Worm (Caenorhabditis elegans) whole organism, L3 larva: ENCODE data around the gene rsd-2.

ENCODE experiments used
- ZK546.5 ChIP-seq: sonication (generic microtip); optimal IDR thresholded peaks from 2 replicates; lab custom pipeline; 2017; ENCODE audit warnings: missing biosample characterization, missing genetic modification characterization
- aly-2 ChIP-seq: fragments of 150-350 bp; optimal IDR thresholded peaks from 2 replicates; lab custom pipeline; 2014; ENCODE audit warnings: missing biosample characterization, missing genetic modification characterization
- ama-1 ChIP-seq: fragments of 150-350 bp; optimal IDR thresholded peaks from 2 replicates; lab custom pipeline; 2018
- ceh-82 ChIP-seq: fragments of 150-350 bp; optimal IDR thresholded peaks from 2 replicates; lab custom pipeline; 2014; ENCODE audit warnings: missing biosample characterization, missing genetic modification characterization
- ceh-9 ChIP-seq: sonication (generic microtip); optimal IDR thresholded peaks from 2 replicates; lab custom pipeline; 2018; ENCODE audit warnings: missing biosample characterization, missing genetic modification characterization
- daf-12 ChIP-seq: fragments of 150-350 bp; optimal IDR thresholded peaks from 2 replicates; lab custom pipeline; 2014; ENCODE audit warnings: missing biosample characterization, missing genetic modification reagents, missing genetic modification characterization
- egl-5 ChIP-seq: fragments of 150-350 bp; optimal IDR thresholded peaks from 2 replicates; lab custom pipeline; 2017; ENCODE audit warnings: missing biosample characterization, missing genetic modification reagents, missing genetic modification characterization, inconsistent platforms
- elt-1 ChIP-seq: fragments of 150-350 bp; optimal IDR thresholded peaks from 2 replicates; lab custom pipeline; 2014; ENCODE audit warnings: missing biosample characterization, missing genetic modification characterization
- elt-2 ChIP-seq: sonication (generic microtip); optimal IDR thresholded peaks from 2 replicates; lab custom pipeline; 2016; ENCODE audit warnings: missing genetic modification reagents, mild to moderate bottlenecking, missing genetic modification characterization, missing compliant biosample characterization
- elt-3 ChIP-seq, 3 experiments: fragments of 150-350 bp in 1 of 3; sonication (generic microtip) in 2 of 3; optimal IDR thresholded peaks; 2 replicates in 2 of 3; 4 replicates in 1 of 3; lab custom pipeline; 2014 to 2017; ENCODE audit warnings: missing biosample characterization in 3 of 3, missing genetic modification characterization in 3 of 3
- eor-1 ChIP-seq, 2 experiments: fragments of 150-350 bp; optimal IDR thresholded peaks; 2 replicates each; lab custom pipeline; 2014 to 2018; ENCODE audit warnings: missing biosample characterization in 2 of 2, missing genetic modification characterization in 2 of 2
- fkh-10 ChIP-seq: sonication (generic microtip); optimal IDR thresholded peaks from 2 replicates; lab custom pipeline; 2017; ENCODE audit warnings: missing biosample characterization, missing genetic modification reagents, missing genetic modification characterization
- fkh-2 ChIP-seq: fragments of 150-350 bp; optimal IDR thresholded peaks from 2 replicates; lab custom pipeline; 2014; ENCODE audit warnings: missing biosample characterization, missing genetic modification reagents, missing genetic modification characterization
- fos-1 ChIP-seq: fragments of 150-350 bp; optimal IDR thresholded peaks from 2 replicates; lab custom pipeline; 2014; ENCODE audit warnings: missing biosample characterization, missing genetic modification characterization
- lin-15B ChIP-seq: fragments of 150-350 bp; optimal IDR thresholded peaks from 2 replicates; lab custom pipeline; 2014; ENCODE audit warnings: missing biosample characterization, missing genetic modification characterization
- lin-39 ChIP-seq: fragments of 150-350 bp; optimal IDR thresholded peaks from 2 replicates; lab custom pipeline; 2018; ENCODE audit warnings: missing biosample characterization, missing genetic modification reagents, missing genetic modification characterization
- mdl-1 ChIP-seq: fragments of 150-350 bp; optimal IDR thresholded peaks from 2 replicates; lab custom pipeline; 2014; ENCODE audit warnings: missing biosample characterization, missing genetic modification characterization
- mml-1 ChIP-seq: fragments of 150-350 bp; sonication (generic microtip); optimal IDR thresholded peaks from 3 replicates; lab custom pipeline; 2014; ENCODE audit warnings: missing biosample characterization, missing genetic modification characterization
- nfya-1 ChIP-seq: sonication (generic microtip); optimal IDR thresholded peaks from 2 replicates; lab custom pipeline; 2017; ENCODE audit warnings: missing genetic modification characterization, mild to moderate bottlenecking, missing compliant biosample characterization, antibody characterized with exemption, moderate library complexity; ENCODE audit not compliant: insufficient read depth
- nhr-11 ChIP-seq: fragments of 150-350 bp; optimal IDR thresholded peaks from 2 replicates; lab custom pipeline; 2014; ENCODE audit warnings: missing biosample characterization, missing genetic modification characterization
- nhr-12 ChIP-seq: fragments of 150-350 bp; optimal IDR thresholded peaks from 2 replicates; lab custom pipeline; 2014; ENCODE audit warnings: missing biosample characterization, missing genetic modification characterization
- nhr-23 ChIP-seq: fragments of 150-350 bp; optimal IDR thresholded peaks from 2 replicates; lab custom pipeline; 2014; ENCODE audit warnings: missing biosample characterization, missing genetic modification reagents, missing genetic modification characterization
- nhr-237 ChIP-seq: fragments of 150-350 bp; optimal IDR thresholded peaks from 2 replicates; lab custom pipeline; 2014; ENCODE audit warnings: missing biosample characterization, missing genetic modification characterization
- nhr-25 ChIP-seq: sonication (generic microtip); optimal IDR thresholded peaks from 2 replicates; lab custom pipeline; 2017; ENCODE audit warnings: missing biosample characterization, missing genetic modification characterization
- nhr-28 ChIP-seq: fragments of 150-350 bp; optimal IDR thresholded peaks from 2 replicates; lab custom pipeline; 2014; ENCODE audit warnings: missing biosample characterization, missing genetic modification characterization
- nhr-43 ChIP-seq: sonication (generic microtip); optimal IDR thresholded peaks from 2 replicates; lab custom pipeline; 2016; ENCODE audit warnings: mild to moderate bottlenecking, missing genetic modification characterization, missing compliant biosample characterization; ENCODE audit not compliant: poor library complexity, severe bottlenecking
- nhr-67 ChIP-seq: fragments of 150-350 bp; optimal IDR thresholded peaks from 2 replicates; lab custom pipeline; 2014; ENCODE audit warnings: missing biosample characterization, missing genetic modification characterization
- nhr-76 ChIP-seq: fragments of 150-350 bp; sonication (generic microtip); optimal IDR thresholded peaks from 5 replicates; lab custom pipeline; 2014; ENCODE audit warnings: missing biosample characterization, missing genetic modification characterization
- nhr-77 ChIP-seq: fragments of 150-350 bp; optimal IDR thresholded peaks from 2 replicates; lab custom pipeline; 2014; ENCODE audit warnings: missing biosample characterization, missing genetic modification characterization
- pqm-1 ChIP-seq: fragments of 150-350 bp; optimal IDR thresholded peaks from 2 replicates; lab custom pipeline; 2017; ENCODE audit warnings: missing biosample characterization, missing genetic modification characterization, inconsistent platforms
- sea-2 ChIP-seq: fragments of 150-350 bp; sonication (generic microtip); optimal IDR thresholded peaks from 4 replicates; lab custom pipeline; 2014; ENCODE audit warnings: missing biosample characterization, missing genetic modification reagents, missing genetic modification characterization
- skn-1 ChIP-seq: fragments of 150-350 bp; optimal IDR thresholded peaks from 2 replicates; lab custom pipeline; 2014; ENCODE audit warnings: missing biosample characterization, missing genetic modification characterization
- snpc-4 ChIP-seq: fragments of 150-350 bp; optimal IDR thresholded peaks from 2 replicates; lab custom pipeline; 2014; ENCODE audit warnings: missing biosample characterization, missing genetic modification characterization
- tbx-2 ChIP-seq: sonication (generic microtip); optimal IDR thresholded peaks from 2 replicates; lab custom pipeline; 2016; ENCODE audit warnings: mild to moderate bottlenecking, missing genetic modification characterization, missing compliant biosample characterization
- unc-39 ChIP-seq: sonication (generic microtip); optimal IDR thresholded peaks from 4 replicates; lab custom pipeline; 2017; ENCODE audit warnings: missing biosample characterization, missing genetic modification characterization
- unc-62 ChIP-seq: fragments of 150-350 bp; sonication (generic microtip); optimal IDR thresholded peaks from 4 replicates; lab custom pipeline; 2014; ENCODE audit warnings: missing biosample characterization, missing genetic modification reagents, missing genetic modification characterization
- zag-1 ChIP-seq: fragments of 150-350 bp; optimal IDR thresholded peaks from 2 replicates; lab custom pipeline; 2014; ENCODE audit warnings: missing biosample characterization, missing genetic modification characterization
- ztf-11 ChIP-seq: fragments of 150-350 bp; optimal IDR thresholded peaks from 2 replicates; lab custom pipeline; 2014; ENCODE audit warnings: missing biosample characterization, missing genetic modification characterization
- ztf-4 ChIP-seq: fragments of 150-350 bp; optimal IDR thresholded peaks from 2 replicates; lab custom pipeline; 2014; ENCODE audit warnings: missing biosample characterization, missing genetic modification characterization

rsd-2 gene

ce11 chrIV:13483596-13483995, 56.5 kb downstream of the rsd-2 start:
- TF ChIP-seq nhr-77, result no peak
- TF ChIP-seq ZK546.5 (tag; lab: Kevin White, UChicago), result no peak
- no peak for TF ChIP-seq nhr-23
- no peak for TF ChIP-seq unc-62
- TF ChIP-seq elt-3 (tag; optimal IDR thresholded peaks at IDR 0.05; lab: Kevin White, UChicago), result no peak
- no peak for TF ChIP-seq elt-1 (tag; lab: Kevin White, UChicago)
- no peak for TF ChIP-seq aly-2 (tag; lab: Kevin White, UChicago)
- TF ChIP-seq nhr-76, result no peak
- no peak for TF ChIP-seq nhr-12 (tag; lab: Kevin White, UChicago)
- TF ChIP-seq fkh-2, result no peak

DNA sequence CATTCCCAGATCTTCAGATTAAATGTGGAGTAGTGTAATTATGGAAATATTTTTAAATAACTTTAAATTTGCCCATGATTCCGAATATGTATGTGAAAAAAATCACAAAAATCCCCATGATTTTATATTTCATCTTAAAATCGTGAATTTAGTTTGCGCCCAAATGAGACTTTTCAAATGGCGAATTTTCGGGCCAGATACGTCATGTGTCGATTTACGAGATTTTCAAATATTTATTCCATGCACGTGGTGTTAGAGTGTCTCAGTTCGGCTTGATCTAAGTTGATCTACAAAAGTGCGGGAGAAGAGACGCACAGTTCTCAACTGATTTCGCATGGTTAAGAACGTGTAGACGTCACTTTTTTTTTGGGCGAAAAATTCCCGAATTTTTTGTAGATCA, 57.6 kb downstream of the rsd-2 start, which contains the start of gene Y38H8A.1:
Gene Y38H8A.1, plus strand, starts transcription at position 301 of the 400 bp plus-strand sequence.
- no peak for TF ChIP-seq lin-39
- TF ChIP-seq zag-1 (tag; lab: Kevin White, UChicago), result no peak
- TF ChIP-seq ceh-82 (tag; lab: Kevin White, UChicago), result no peak
- TF ChIP-seq fkh-10 (GFP tag; lab: Kevin White, UChicago), result no peak
- no peak for TF ChIP-seq unc-39 (tag; lab: Kevin White, UChicago)
- no peak for TF ChIP-seq nhr-67 (tag; lab: Kevin White, UChicago)
- TF ChIP-seq nhr-25, result no peak
- TF ChIP-seq ceh-9 (tag; lab: Kevin White, UChicago), result no peak
- no peak for TF ChIP-seq nhr-11 (tag; lab: Kevin White, UChicago)
- TF ChIP-seq fos-1 (tag; lab: Kevin White, UChicago), result no peak
- no peak for TF ChIP-seq egl-5 (tag; lab: Kevin White, UChicago)
- no peak for TF ChIP-seq tbx-2
- TF ChIP-seq ztf-11 (tag; lab: Kevin White, UChicago), result no peak
- TF ChIP-seq lin-15B (tag; lab: Kevin White, UChicago), result no peak
- no peak for TF ChIP-seq nhr-237 (tag; lab: Kevin White, UChicago)
- no peak for TF ChIP-seq unc-62
- no peak for TF ChIP-seq fkh-2

DNA sequence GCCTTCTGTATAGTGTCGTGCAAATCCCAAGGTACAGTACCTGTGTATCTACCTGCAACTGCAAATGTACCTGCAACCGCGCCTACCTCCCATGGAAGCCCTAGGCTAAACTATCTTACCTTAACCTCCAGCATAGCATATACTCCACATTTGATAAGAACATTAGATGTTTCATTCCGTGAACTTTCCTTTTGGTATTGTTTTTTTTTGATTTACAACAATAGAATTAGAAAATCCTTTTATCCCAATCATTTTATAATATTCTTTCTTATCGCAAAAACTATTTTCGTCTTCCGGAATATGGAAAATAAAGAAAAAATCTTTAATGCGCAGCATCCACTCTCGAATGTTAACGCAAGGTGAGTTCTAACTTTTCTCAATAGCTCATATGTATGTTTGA, 65.9 kb downstream of the rsd-2 start, which contains the start of gene Y38H8A.2:
Gene Y38H8A.2, plus strand, starts transcription at position 301 of the 400 bp plus-strand sequence.
- TF ChIP-seq lin-15B (tag; lab: Kevin White, UChicago) (no peak), fkh-10 (GFP tag; lab: Kevin White, UChicago) (no peak), sea-2 (GFP tag; lab: Kevin White, UChicago) (no peak), nfya-1 (tag; lab: Kevin White, UChicago) (no peak), mdl-1 (tag; lab: Kevin White, UChicago) (no peak), egl-5 (tag; lab: Kevin White, UChicago) (no peak), unc-62 (no peak), ztf-4 (tag; lab: Kevin White, UChicago) (no peak)

ce11 chrIV:13472011-13472410, 68.1 kb downstream of the rsd-2 start, which contains the start of the genes ttbk-8.1 and Y38H8A.4:
Gene ttbk-8.1 (plus strand): TSS chrIV:13472311.
Gene Y38H8A.4 (minus strand): TSS chrIV:13472376.
- TF ChIP-seq nhr-11 (tag; lab: Kevin White, UChicago), result no peak
- no peak for TF ChIP-seq snpc-4 (tag; lab: Kevin White, UChicago)
- no peak for TF ChIP-seq skn-1 (tag; lab: Kevin White, UChicago)
- TF ChIP-seq mml-1 (tag; lab: Kevin White, UChicago), result no peak
- TF ChIP-seq eor-1 (tag; optimal IDR thresholded peaks at IDR 0.05; lab: Kevin White, UChicago), result no peak
- no peak for TF ChIP-seq nhr-237 (tag; lab: Kevin White, UChicago)
- no peak for TF ChIP-seq ZK546.5 (tag; lab: Kevin White, UChicago)
- no peak for TF ChIP-seq pqm-1 (tag; lab: Kevin White, UChicago)
- TF ChIP-seq daf-12, result no peak
- TF ChIP-seq nhr-28 (tag; lab: Kevin White, UChicago), result no peak
- TF ChIP-seq sea-2 (GFP tag; lab: Kevin White, UChicago), result no peak
- TF ChIP-seq ama-1 (lab: Kevin White, UChicago), result no peak
- TF ChIP-seq nhr-43 (tag; lab: Kevin White, UChicago), result no peak
- TF ChIP-seq elt-2 (tag; lab: Kevin White, UChicago), result no peak
- no peak for TF ChIP-seq ceh-82 (tag; lab: Kevin White, UChicago)
- TF ChIP-seq zag-1 (tag; lab: Kevin White, UChicago), result no peak
